Fruit fly (Drosophila melanogaster): ENCODE data around the gene AIF.

dm6 chr2L:2179366-2179765 lies 27.8 kb downstream of the AIF start:
- TF ChIP-seq psq (optimal IDR thresholded peaks at IDR 0.05) (no peak), insv (optimal IDR thresholded peaks at IDR 0.05) (no peak), Myc (optimal IDR thresholded peaks at IDR 0.05) (no peak), h (optimal IDR thresholded peaks at IDR 0.05) (no peak), Sin3A (optimal IDR thresholded peaks at IDR 0.05) (no peak), ttk (optimal IDR thresholded peaks at IDR 0.05) (no peak)

Measured in Kc167 (cell line).